Fruit fly (Drosophila melanogaster) whole organism, pupa: ENCODE data around the gene CG4995.

Source experiments
- CG15710 ChIP-seq: fragments of 200-800 bp; sonication (Bioruptor generic); optimal IDR thresholded peaks from 2 replicates; lab custom pipeline; 2018; ENCODE audit warnings: missing biosample characterization, mild to moderate bottlenecking, missing genetic modification characterization, moderate library complexity
- CG9948 ChIP-seq: fragments of 200-800 bp; sonication (Bioruptor generic); optimal IDR thresholded peaks from 2 replicates; lab custom pipeline; 2018; ENCODE audit warnings: missing biosample characterization, mild to moderate bottlenecking, missing genetic modification characterization, moderate library complexity

DNA sequence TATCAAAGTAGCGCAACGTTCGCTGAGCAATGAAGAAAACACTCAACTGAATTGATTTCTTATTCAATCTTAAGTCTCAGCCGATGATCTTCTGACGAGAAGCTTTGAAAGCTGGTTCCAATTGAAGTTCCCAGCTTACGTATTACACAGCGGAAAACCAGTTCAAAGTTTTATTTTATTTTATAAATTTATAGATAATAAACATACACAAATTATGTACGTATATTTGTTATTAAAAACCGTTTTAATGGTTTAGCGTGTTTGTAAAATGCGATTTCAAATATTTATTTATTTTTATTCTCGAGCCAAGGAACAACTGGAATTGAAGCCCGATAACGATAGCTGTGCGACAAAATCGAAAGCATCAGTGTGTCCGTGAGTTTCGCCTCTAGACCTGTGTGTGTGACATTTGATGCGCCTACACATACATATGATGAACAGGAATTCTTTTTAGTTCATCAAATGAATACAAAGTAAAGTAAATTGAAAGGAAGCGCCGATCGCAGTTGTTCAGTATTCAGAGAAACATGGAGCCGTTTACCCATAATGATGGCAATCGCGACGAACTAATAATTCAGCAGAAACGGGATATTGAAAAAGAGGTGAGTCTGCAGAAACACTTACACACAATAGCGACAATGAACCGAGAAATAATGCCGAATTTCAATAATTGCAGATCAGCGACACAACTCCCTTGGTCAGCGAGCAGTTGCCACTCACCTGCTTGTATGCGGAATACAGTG lies 15.6 kb upstream of the CG4995 start, which contains the start of the genes CG5390 and CG4968:
- TF ChIP-seq CG15710 (tag; lab: Kevin White, UChicago) (peak; percentile 81), CG9948 (tag; lab: Kevin White, UChicago) (peak; percentile 67)
